Fruit fly (Drosophila melanogaster): Measurements from ENCODE around the gene baz.

Gene baz

dm6 chrX:17148951-17149449, 10.8 kb upstream of the baz start, which contains the start of gene Chchd2:
Chchd2 (plus strand) TSS chrX:17149001.
- no peak for TF ChIP-seq Rel (GFP tag; optimal IDR thresholded peaks at IDR 0.05)
- TF ChIP-seq Rel (tag; optimal IDR thresholded peaks at IDR 0.05), result peak; percentile 84
- TF ChIP-seq Sp1 (GFP tag; optimal IDR thresholded peaks at IDR 0.05), result peak; percentile 36
- no peak for TF ChIP-seq rgr (GFP tag; optimal IDR thresholded peaks at IDR 0.05)

- peak; percentile 98 for TF ChIP-seq Dfd (GFP tag; optimal IDR thresholded peaks at IDR 0.05)
- TF ChIP-seq jim (GFP tag; optimal IDR thresholded peaks at IDR 0.05), result no peak
Measured at dm6 chrX:17149652-17150266, 10.0 kb upstream of the baz start.

DNA sequence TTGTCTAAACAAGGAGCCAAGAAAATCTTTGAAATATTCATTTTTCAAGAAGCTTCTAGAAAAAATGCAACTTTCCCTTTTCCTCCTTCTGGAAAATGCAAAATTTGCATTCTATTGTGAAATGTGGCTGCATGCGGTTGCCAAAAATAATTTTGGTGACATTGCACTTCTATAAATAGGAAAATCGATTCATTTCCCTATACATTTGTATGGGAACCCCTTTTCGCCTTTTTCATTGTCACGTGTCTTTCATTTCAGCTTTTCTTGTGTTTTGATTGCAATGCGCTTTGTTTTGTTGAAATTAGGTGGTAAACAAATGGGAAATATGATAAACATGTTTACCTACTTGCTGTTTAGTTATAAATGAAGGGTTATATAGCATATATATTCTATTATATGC, 9.1 kb upstream of the baz start:
- no peak for TF ChIP-seq Myc (optimal IDR thresholded peaks at IDR 0.05)
- TF ChIP-seq HLH106 (tag; optimal IDR thresholded peaks at IDR 0.05), result no peak
- no peak for TF ChIP-seq dmrt93B (GFP tag; optimal IDR thresholded peaks at IDR 0.05)
- TF ChIP-seq usp (GFP tag; optimal IDR thresholded peaks at IDR 0.05), result no peak
- TF ChIP-seq Rel (GFP tag; optimal IDR thresholded peaks at IDR 0.05), result no peak
- TF ChIP-seq Rel (tag; optimal IDR thresholded peaks at IDR 0.05), result peak; percentile 84
- no peak for TF ChIP-seq Abd-B (GFP tag; optimal IDR thresholded peaks at IDR 0.05)

dm6 chrX:17159116-17159515, 690 bp upstream of the baz start, which contains the start of gene xmas:
xmas (minus strand) TSS chrX:17159306.
- TF ChIP-seq Mio (GFP tag; optimal IDR thresholded peaks at IDR 0.05) (no peak), foxo (GFP tag; optimal IDR thresholded peaks at IDR 0.05) (no peak), Dfd (GFP tag; optimal IDR thresholded peaks at IDR 0.05) (no peak), jim (GFP tag; optimal IDR thresholded peaks at IDR 0.05) (no peak), h (GFP tag; optimal IDR thresholded peaks at IDR 0.05) (no peak), woc (GFP tag; optimal IDR thresholded peaks at IDR 0.05) (no peak), pan (optimal IDR thresholded peaks at IDR 0.05) (no peak), tai (GFP tag; optimal IDR thresholded peaks at IDR 0.05) (no peak), CG32264 (GFP tag; optimal IDR thresholded peaks at IDR 0.05) (no peak), CG9705 (GFP tag; optimal IDR thresholded peaks at IDR 0.05) (no peak), ey (GFP tag; optimal IDR thresholded peaks at IDR 0.05) (no peak), Sp1 (GFP tag; optimal IDR thresholded peaks at IDR 0.05) (no peak), usp (GFP tag; optimal IDR thresholded peaks at IDR 0.05) (no peak), lola (GFP tag; optimal IDR thresholded peaks at IDR 0.05) (no peak), N (GFP tag; optimal IDR thresholded peaks at IDR 0.05) (no peak), Dif (GFP tag; optimal IDR thresholded peaks at IDR 0.05; ENCODE audit: partially characterized antibody) (no peak), CrebA (GFP tag; optimal IDR thresholded peaks at IDR 0.05; ENCODE audit: borderline replicate concordance) (no peak), brk (GFP tag; optimal IDR thresholded peaks at IDR 0.05) (no peak), Myc (optimal IDR thresholded peaks at IDR 0.05) (no peak)

DNA sequence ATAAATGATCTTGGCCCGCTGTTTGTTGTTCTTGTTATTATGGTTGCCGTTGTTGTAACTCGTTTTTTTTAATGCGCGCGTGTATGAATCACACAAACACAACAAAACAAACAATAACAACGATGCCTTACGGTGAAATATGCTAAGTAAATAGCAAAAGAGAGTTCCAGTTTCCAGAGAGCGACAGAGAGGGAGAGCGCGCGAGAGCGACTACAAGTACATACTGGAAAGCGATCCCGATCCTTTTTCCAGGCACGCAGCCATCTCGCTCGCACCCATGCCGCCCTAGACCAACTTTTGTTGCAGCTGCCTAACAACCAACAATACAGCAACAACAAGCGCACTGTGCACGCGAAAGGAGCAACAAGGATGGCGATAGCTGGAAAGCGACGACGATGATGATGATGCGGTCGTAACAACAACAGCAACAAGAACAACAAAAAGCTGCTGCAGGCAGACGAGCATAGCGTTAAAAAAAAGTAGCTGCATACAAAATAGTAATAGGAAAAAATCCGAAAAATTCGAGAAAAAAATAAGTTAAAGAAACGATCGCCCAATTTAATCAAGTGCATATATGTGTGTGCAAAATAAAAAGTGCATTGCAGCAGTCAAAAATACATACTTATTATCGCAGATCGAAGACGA, 712 bp downstream of the baz start:
- TF ChIP-seq Myc (optimal IDR thresholded peaks at IDR 0.05) (no peak), Dif (GFP tag; optimal IDR thresholded peaks at IDR 0.05; ENCODE audit: partially characterized antibody) (peak; percentile 52), CG9705 (GFP tag; optimal IDR thresholded peaks at IDR 0.05) (no peak)

DNA sequence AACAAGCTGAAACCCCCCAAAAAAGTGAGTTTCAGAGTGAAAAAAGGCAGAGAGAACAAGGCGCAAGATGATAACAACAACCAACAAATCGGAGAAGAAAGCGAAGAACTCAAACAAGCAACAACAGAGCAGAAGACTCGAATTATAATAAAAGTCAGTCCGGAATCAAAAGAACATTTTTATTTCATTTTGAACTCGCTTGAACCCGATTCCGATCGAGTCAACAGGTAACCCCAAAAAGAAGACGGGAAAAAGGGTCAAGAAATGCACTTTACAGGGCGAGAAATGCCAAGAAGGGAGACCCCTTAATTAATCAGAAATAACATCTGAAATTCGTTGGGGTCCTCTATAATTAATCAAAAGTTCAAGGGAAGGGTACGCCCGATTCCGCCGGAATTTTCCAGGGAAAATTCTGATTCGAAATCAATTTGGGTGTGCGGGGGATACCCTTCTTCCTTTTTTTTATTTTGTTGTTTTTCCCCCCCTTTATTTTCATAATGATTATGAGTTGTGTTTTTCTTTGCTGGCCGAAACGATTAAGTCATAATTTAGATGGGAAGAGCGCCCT, 2.7 kb downstream of the baz start:
- no peak for TF ChIP-seq pan (optimal IDR thresholded peaks at IDR 0.05)
- no peak for TF ChIP-seq jim (GFP tag; optimal IDR thresholded peaks at IDR 0.05)
- TF ChIP-seq dmrt93B (GFP tag; optimal IDR thresholded peaks at IDR 0.05), result no peak
- TF ChIP-seq Vsx2 (GFP tag; optimal IDR thresholded peaks at IDR 0.05; ENCODE audit: partially characterized antibody), result no peak
- no peak for TF ChIP-seq Abd-B (GFP tag; optimal IDR thresholded peaks at IDR 0.05)
- no peak for TF ChIP-seq rgr (GFP tag; optimal IDR thresholded peaks at IDR 0.05)
- no peak for TF ChIP-seq Rel (GFP tag; optimal IDR thresholded peaks at IDR 0.05)
- peak; percentile 35 for TF ChIP-seq Rel (tag; optimal IDR thresholded peaks at IDR 0.05)
- no peak for TF ChIP-seq CrebA (GFP tag; optimal IDR thresholded peaks at IDR 0.05; ENCODE audit: borderline replicate concordance)

- TF ChIP-seq usp (GFP tag; optimal IDR thresholded peaks at IDR 0.05), result no peak
- no peak for TF ChIP-seq h (GFP tag; optimal IDR thresholded peaks at IDR 0.05)
- no peak for TF ChIP-seq dl (GFP tag; optimal IDR thresholded peaks at IDR 0.05; ENCODE audit: insufficient read depth in 1 of 2, partially characterized antibody in 2 of 2)
- TF ChIP-seq jim (GFP tag; optimal IDR thresholded peaks at IDR 0.05), result no peak
- TF ChIP-seq pan (optimal IDR thresholded peaks at IDR 0.05), result no peak
- TF ChIP-seq fru (GFP tag; optimal IDR thresholded peaks at IDR 0.05), result no peak
- no peak for TF ChIP-seq Hr83 (GFP tag; optimal IDR thresholded peaks at IDR 0.05; ENCODE audit: poor library complexity, severe bottlenecking)
- no peak for TF ChIP-seq lola (GFP tag; optimal IDR thresholded peaks at IDR 0.05)
- TF ChIP-seq ey (GFP tag; optimal IDR thresholded peaks at IDR 0.05), result no peak
- TF ChIP-seq HLH106 (tag; optimal IDR thresholded peaks at IDR 0.05), result no peak
- TF ChIP-seq dsf (GFP tag; optimal IDR thresholded peaks at IDR 0.05; ENCODE audit: borderline replicate concordance), result no peak
- TF ChIP-seq CrebA (GFP tag; optimal IDR thresholded peaks at IDR 0.05; ENCODE audit: borderline replicate concordance), result no peak
- TF ChIP-seq sage (GFP tag; optimal IDR thresholded peaks at IDR 0.05), result no peak
- no peak for TF ChIP-seq GATAd (GFP tag; optimal IDR thresholded peaks at IDR 0.05)
- no peak for TF ChIP-seq Hnf4 (GFP tag; optimal IDR thresholded peaks at IDR 0.05)
- no peak for TF ChIP-seq CG9705 (GFP tag; optimal IDR thresholded peaks at IDR 0.05)
- TF ChIP-seq Hr78 (GFP tag; optimal IDR thresholded peaks at IDR 0.05), result no peak
Measured at dm6 chrX:17167304-17167703, 7.5 kb downstream of the baz start.
